Fruit fly (Drosophila melanogaster) whole organism, embryonic: ENCODE results near the gene CG32425.

Experiments
- Antp ChIP-seq: fragments of 200-800 bp; sonication (Bioruptor generic); optimal IDR thresholded peaks from 3 replicates; lab custom pipeline; 2016; ENCODE audit warnings: missing biosample characterization, missing genetic modification characterization
- CG10462 ChIP-seq: fragments of 200-800 bp; sonication (Bioruptor generic); optimal IDR thresholded peaks from 2 replicates; lab custom pipeline; 2016; ENCODE audit warnings: missing biosample characterization, missing genetic modification characterization
- CG12744 ChIP-seq: fragments of 200-800 bp; sonication (Bioruptor generic); optimal IDR thresholded peaks from 2 replicates; lab custom pipeline; 2016; ENCODE audit warnings: missing biosample characterization, missing genetic modification characterization
- CG14050 ChIP-seq: fragments of 200-800 bp; sonication (Bioruptor generic); IDR thresholded peaks from 3 replicates; pipeline ENCODE4 v1.3.6; 2022; ENCODE audit warnings: missing biosample characterization, missing genetic modification characterization
- CG18011 ChIP-seq: fragments of 200-800 bp; sonication (Bioruptor generic); optimal IDR thresholded peaks from 2 replicates; lab custom pipeline; 2017; ENCODE audit warnings: missing biosample characterization, missing genetic modification characterization, mild to moderate bottlenecking, moderate library complexity, missing genotype
- CG34376 ChIP-seq: fragments of 200-800 bp; sonication (Bioruptor generic); optimal IDR thresholded peaks from 2 replicates; lab custom pipeline; 2018; ENCODE audit warnings: missing biosample characterization, mild to moderate bottlenecking, missing genetic modification characterization
- CG4328 ChIP-seq: fragments of 200-800 bp; sonication (Bioruptor generic); optimal IDR thresholded peaks from 3 replicates; lab custom pipeline; 2017; ENCODE audit warnings: missing biosample characterization, missing genetic modification reagents, missing genetic modification characterization
- CG4360 ChIP-seq: fragments of 200-800 bp; sonication (Bioruptor generic); IDR thresholded peaks from 2 replicates; pipeline ENCODE4 v1.3.6; 2022; ENCODE audit warnings: missing biosample characterization, missing genetic modification characterization
- CG6254 ChIP-seq: fragments of 200-800 bp; sonication (Bioruptor generic); optimal IDR thresholded peaks from 3 replicates; lab custom pipeline; 2017; ENCODE audit warnings: mild to moderate bottlenecking, missing biosample characterization, missing genetic modification reagents, missing genetic modification characterization
- CG6654 ChIP-seq: fragments of 200-800 bp; sonication (Bioruptor generic); optimal IDR thresholded peaks from 2 replicates; lab custom pipeline; 2017; ENCODE audit warnings: missing biosample characterization, mild to moderate bottlenecking, missing genetic modification characterization
- CG7357 ChIP-seq: fragments of 200-800 bp; sonication (Bioruptor generic); IDR thresholded peaks from 3 replicates; pipeline ENCODE4 v1.3.6; 2022; ENCODE audit warnings: missing biosample characterization, missing genetic modification characterization
- CG7987 ChIP-seq: fragments of 200-800 bp; sonication (Bioruptor generic); optimal IDR thresholded peaks from 2 replicates; lab custom pipeline; 2018; ENCODE audit warnings: missing biosample characterization, mild to moderate bottlenecking, missing genetic modification characterization, moderate library complexity
- CG8281 ChIP-seq: fragments of 200-800 bp; sonication (Bioruptor generic); optimal IDR thresholded peaks from 2 replicates; lab custom pipeline; 2018; ENCODE audit warnings: missing biosample characterization, mild to moderate bottlenecking, missing genetic modification characterization, moderate library complexity
- CG8765 ChIP-seq: fragments of 200-800 bp; sonication (Bioruptor generic); IDR thresholded peaks from 2 replicates; pipeline ENCODE4 v1.3.6; 2022; ENCODE audit warnings: missing biosample characterization, missing genetic modification characterization
- CG8944 ChIP-seq: fragments of 200-800 bp; sonication (Bioruptor generic); optimal IDR thresholded peaks from 3 replicates; lab custom pipeline; 2016; ENCODE audit warnings: missing biosample characterization, missing genetic modification characterization
- CG9817 ChIP-seq: fragments of 200-800 bp; sonication (Bioruptor generic); optimal IDR thresholded peaks from 2 replicates; lab custom pipeline; 2018; ENCODE audit warnings: missing biosample characterization, mild to moderate bottlenecking, missing genetic modification characterization, moderate library complexity
- Dbx ChIP-seq: fragments of 200-800 bp; sonication (Bioruptor generic); IDR thresholded peaks from 3 replicates; pipeline ENCODE4 v1.3.6; 2022; ENCODE audit warnings: missing biosample characterization, missing genetic modification characterization
- Dip2 ChIP-seq: fragments of 200-800 bp; sonication (Bioruptor generic); IDR thresholded peaks from 2 replicates; pipeline ENCODE4 v1.3.6; 2022; ENCODE audit warnings: missing biosample characterization, missing genetic modification characterization
- E2f2 ChIP-seq: fragments of 200-800 bp; sonication (Bioruptor generic); IDR thresholded peaks from 2 replicates; pipeline ENCODE4 v1.3.6; 2022; ENCODE audit warnings: missing biosample characterization, missing genetic modification characterization
- Fer3 ChIP-seq: fragments of 200-800 bp; sonication (Bioruptor generic); optimal IDR thresholded peaks from 2 replicates; lab custom pipeline; 2018; ENCODE audit warnings: missing biosample characterization, mild to moderate bottlenecking, missing genetic modification characterization, moderate library complexity
- HLH3B ChIP-seq: fragments of 200-800 bp; sonication (Bioruptor generic); IDR thresholded peaks from 2 replicates; pipeline ENCODE4 v1.3.6; 2022; ENCODE audit warnings: missing biosample characterization, missing genetic modification characterization
- HLHmδ ChIP-seq: fragments of 200-800 bp; sonication (Bioruptor generic); optimal IDR thresholded peaks from 2 replicates; lab custom pipeline; 2018; ENCODE audit warnings: missing biosample characterization, mild to moderate bottlenecking, missing genetic modification characterization, moderate library complexity
- HmgD ChIP-seq: fragments of 200-800 bp; sonication (Bioruptor generic); optimal IDR thresholded peaks from 3 replicates; lab custom pipeline; 2016; ENCODE audit warnings: missing biosample characterization, missing genetic modification characterization
- Hr3 ChIP-seq: fragments of 200-800 bp; sonication (Bioruptor generic); optimal IDR thresholded peaks from 3 replicates; lab custom pipeline; 2016; ENCODE audit warnings: missing biosample characterization, missing genetic modification characterization
- Hr39 ChIP-seq: fragments of >200 bp; optimal IDR thresholded peaks from 2 replicates; lab custom pipeline; 2017
- Mad ChIP-seq: fragments of 200-800 bp; sonication (Bioruptor generic); optimal IDR thresholded peaks from 2 replicates; lab custom pipeline; 2016; ENCODE audit warnings: missing biosample characterization, missing genetic modification characterization
- NFAT ChIP-seq: fragments of 200-800 bp; sonication (Bioruptor generic); IDR thresholded peaks from 2 replicates; pipeline ENCODE4 v1.3.6; 2022; ENCODE audit warnings: missing biosample characterization, missing genetic modification characterization
- Neu2 ChIP-seq: fragments of 200-800 bp; sonication (Bioruptor generic); optimal IDR thresholded peaks from 3 replicates; lab custom pipeline; 2016; ENCODE audit warnings: missing biosample characterization, missing genetic modification characterization, borderline replicate concordance
- Poxn ChIP-seq: fragments of 200-800 bp; sonication (Bioruptor generic); IDR thresholded peaks from 2 replicates; pipeline ENCODE4 v1.3.6; 2022; ENCODE audit warnings: missing biosample characterization, missing genetic modification characterization
- Six4 ChIP-seq: fragments of 200-800 bp; sonication (Bioruptor generic); optimal IDR thresholded peaks from 2 replicates; lab custom pipeline; 2016; ENCODE audit warnings: missing biosample characterization, missing genetic modification characterization
- Sry-β ChIP-seq: fragments of 200-800 bp; sonication (Bioruptor generic); optimal IDR thresholded peaks from 2 replicates; lab custom pipeline; 2018; ENCODE audit warnings: missing biosample characterization, mild to moderate bottlenecking, missing genetic modification characterization, moderate library complexity
- ap ChIP-seq: fragments of 200-800 bp; sonication (Bioruptor generic); IDR thresholded peaks from 2 replicates; pipeline ENCODE4 v1.3.6; 2022; ENCODE audit warnings: missing biosample characterization, missing genetic modification characterization
- bab2 ChIP-seq: fragments of 200-800 bp; sonication (Bioruptor generic); optimal IDR thresholded peaks from 2 replicates; lab custom pipeline; 2016; ENCODE audit warnings: missing biosample characterization, missing genetic modification characterization
- crp ChIP-seq, 2 experiments: fragments of 200-800 bp; sonication (Bioruptor generic); optimal IDR thresholded peaks; 2 replicates in 1 of 2; 3 replicates in 1 of 2; lab custom pipeline; 2017; ENCODE audit warnings: missing biosample characterization in 2 of 2, missing genetic modification characterization in 2 of 2, mild to moderate bottlenecking in 1 of 2, moderate library complexity in 1 of 2
- en ChIP-seq: fragments of 200-800 bp; sonication (Bioruptor generic); optimal IDR thresholded peaks from 2 replicates; lab custom pipeline; 2016; ENCODE audit warnings: missing biosample characterization, missing genetic modification characterization
- gce ChIP-seq: fragments of 200-800 bp; sonication (Bioruptor generic); IDR thresholded peaks from 3 replicates; pipeline ENCODE4 v1.3.6; 2022; ENCODE audit warnings: missing biosample characterization, missing genetic modification characterization
- hth ChIP-seq: fragments of >200 bp; optimal IDR thresholded peaks from 2 replicates; lab custom pipeline; 2017; ENCODE audit warnings: inconsistent platforms
- ken ChIP-seq: fragments of 200-800 bp; sonication (Bioruptor generic); IDR thresholded peaks from 3 replicates; pipeline ENCODE4 v1.3.6; 2022; ENCODE audit warnings: missing biosample characterization, missing genetic modification characterization
- nau ChIP-seq: fragments of 200-800 bp; sonication (Bioruptor generic); optimal IDR thresholded peaks from 3 replicates; lab custom pipeline; 2017; ENCODE audit warnings: missing biosample characterization, mild to moderate bottlenecking, missing genetic modification characterization, missing genetic modification reagents
- nom ChIP-seq: fragments of 200-800 bp; sonication (Bioruptor generic); optimal IDR thresholded peaks from 2 replicates; lab custom pipeline; 2017; ENCODE audit warnings: missing biosample characterization, missing genetic modification characterization, mild to moderate bottlenecking, moderate library complexity, missing genetic modification reagents
- pum ChIP-seq: fragments of 200-800 bp; sonication (Bioruptor generic); optimal IDR thresholded peaks from 2 replicates; lab custom pipeline; 2016; ENCODE audit warnings: missing biosample characterization, missing genetic modification characterization
- rib ChIP-seq: fragments of 200-800 bp; sonication (Bioruptor generic); IDR thresholded peaks from 2 replicates; pipeline ENCODE4 v1.3.6; 2022; ENCODE audit warnings: missing biosample characterization, missing genetic modification characterization
- sd ChIP-seq: fragments of 200-800 bp; sonication (Bioruptor generic); optimal IDR thresholded peaks from 3 replicates; lab custom pipeline; 2018; ENCODE audit warnings: missing biosample characterization, mild to moderate bottlenecking, missing genetic modification characterization, moderate library complexity
- sens-2 ChIP-seq: fragments of 200-800 bp; sonication (Bioruptor generic); IDR thresholded peaks from 2 replicates; pipeline ENCODE4 v1.3.6; 2022; ENCODE audit warnings: missing biosample characterization, missing genetic modification characterization
- sob ChIP-seq: fragments of 200-800 bp; sonication (Bioruptor generic); IDR thresholded peaks from 2 replicates; pipeline ENCODE4 v1.3.6; 2022; ENCODE audit warnings: missing biosample characterization, missing genetic modification characterization
- twi ChIP-seq: fragments of 200-800 bp; optimal IDR thresholded peaks from 2 replicates; lab custom pipeline; 2019; ENCODE audit warnings: missing biosample characterization, mild to moderate bottlenecking, missing genetic modification characterization, moderate library complexity
- vfl ChIP-seq: fragments of 200-800 bp; sonication (Bioruptor generic); optimal IDR thresholded peaks from 2 replicates; lab custom pipeline; 2016; ENCODE audit warnings: missing biosample characterization, missing genetic modification characterization
- vnd ChIP-seq: fragments of 200-800 bp; sonication (Bioruptor generic); IDR thresholded peaks from 3 replicates; pipeline ENCODE4 v1.3.6; 2022; ENCODE audit warnings: missing biosample characterization, missing genetic modification characterization; ENCODE audit not compliant: partially characterized antibody
- zen ChIP-seq: fragments of 200-800 bp; sonication (Bioruptor generic); optimal IDR thresholded peaks from 3 replicates; lab custom pipeline; 2018; ENCODE audit warnings: missing biosample characterization, mild to moderate bottlenecking, missing genetic modification characterization, moderate library complexity
- zen2 ChIP-seq: fragments of 200-800 bp; sonication (Bioruptor generic); IDR thresholded peaks from 3 replicates; pipeline ENCODE4 v1.3.6; 2022; ENCODE audit warnings: missing biosample characterization, missing genetic modification characterization; ENCODE audit not compliant: partially characterized antibody

Gene CG32425

DNA sequence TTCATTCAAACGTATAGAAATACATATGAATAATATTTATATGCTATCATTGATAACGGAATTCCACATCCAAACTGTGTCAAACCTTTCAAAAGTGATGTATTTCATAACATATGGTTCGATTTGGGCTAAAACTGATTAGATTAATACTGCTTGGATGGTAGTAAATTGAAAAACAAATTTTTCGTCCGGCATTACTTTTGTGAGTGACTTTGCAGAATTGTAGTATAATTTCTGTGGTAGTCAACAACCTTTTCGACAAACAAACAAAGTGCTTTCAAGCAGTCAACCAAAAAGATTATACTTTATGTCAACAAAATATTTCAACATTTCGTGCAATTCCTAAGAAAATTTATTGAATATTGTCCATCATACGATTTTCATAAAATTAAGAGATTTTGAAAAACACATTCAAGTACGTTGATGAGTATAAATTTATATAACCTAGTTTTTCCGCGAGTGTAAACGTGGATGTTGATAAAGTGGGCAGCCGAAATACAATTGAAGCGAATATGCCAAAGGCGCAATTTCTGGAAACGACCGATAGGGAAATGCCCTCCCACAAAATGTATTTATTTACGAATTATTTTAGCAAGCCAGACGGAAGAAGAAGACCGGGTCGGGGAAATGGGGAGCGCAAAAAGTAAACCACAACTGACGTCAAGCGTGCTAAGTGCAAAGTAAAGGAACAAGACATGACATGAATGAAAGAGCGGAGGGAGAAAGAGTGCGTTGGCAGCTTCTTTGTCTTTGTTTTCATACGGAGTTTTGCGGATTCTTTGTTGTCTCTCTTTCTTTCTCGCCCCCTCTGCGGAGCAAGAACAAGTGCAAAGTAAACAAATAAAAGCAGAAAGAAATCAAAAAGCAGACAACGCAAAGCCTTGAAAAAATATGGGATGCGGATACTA is 21.0 kb downstream of the CG32425 start (continued):
- TF ChIP-seq crp (GFP tag; optimal IDR thresholded peaks at IDR 0.05; lab: Kevin White, UChicago) (no peak), CG12744 (GFP tag; lab: Kevin White, UChicago) (no peak), bab2 (GFP tag; lab: Kevin White, UChicago) (peak; percentile 56), E2f2 (GFP tag; lab: Robert Waterston, UW) (0 out of 2 replicates have a peak, but pooled peaks have one; percentile 33), hth (lab: Kevin White, UChicago) (no peak), CG6254 (GFP tag; lab: Kevin White, UChicago) (no peak), Dbx (peak; percentile 15; the same call in 1 of the 3 replicates), ap (GFP tag; lab: Robert Waterston, UW) (no peak), rib (no peak), CG7987 (GFP tag; lab: Kevin White, UChicago) (no peak), CG8944 (GFP tag; lab: Kevin White, UChicago) (no peak), vfl (GFP tag; lab: Kevin White, UChicago) (no peak), Fer3 (tag; lab: Kevin White, UChicago) (peak; percentile 34), CG9817 (tag; lab: Kevin White, UChicago) (no peak), twi (tag; lab: Kevin White, UChicago) (no peak), CG34376 (GFP tag; lab: Kevin White, UChicago) (no peak), Antp (GFP tag; lab: Kevin White, UChicago) (no peak), nau (GFP tag; lab: Kevin White, UChicago) (no peak), gce (GFP tag; lab: Robert Waterston, UW) (no peak), vnd (no peak), Hr3 (peak; percentile 6), CG8281 (tag; lab: Kevin White, UChicago) (no peak), Sry-β (GFP tag; lab: Kevin White, UChicago) (no peak), sob (GFP tag; lab: Robert Waterston, UW) (no peak), Six4 (GFP tag; lab: Kevin White, UChicago) (peak; percentile 25), Hr39 (no peak), CG4360 (no peak), zen2 (no peak), NFAT (GFP tag; lab: Robert Waterston, UW) (no peak), HLH3B (GFP tag; lab: Robert Waterston, UW) (no peak), Mad (GFP tag; lab: Kevin White, UChicago) (no peak), CG8765 (GFP tag; lab: Robert Waterston, UW) (no peak), CG7357 (GFP tag; lab: Robert Waterston, UW) (no peak), sens-2 (GFP tag; lab: Robert Waterston, UW) (no peak), HLHmδ (GFP tag; lab: Kevin White, UChicago) (no peak), ken (no peak), HmgD (GFP tag; lab: Kevin White, UChicago) (no peak), CG18011 (GFP tag; lab: Kevin White, UChicago) (no peak), en (GFP tag; lab: Kevin White, UChicago) (no peak), Neu2 (GFP tag; lab: Kevin White, UChicago) (no peak), Dip2 (no peak), CG6654 (no peak), Poxn (GFP tag; lab: Robert Waterston, UW) (no peak), CG4328 (GFP tag; lab: Kevin White, UChicago) (no peak), nom (peak; percentile 92), CG14050 (no peak; the same call in 2 of the 3 replicates), sd (tag; lab: Kevin White, UChicago) (peak; percentile 64), pum (GFP tag; lab: Kevin White, UChicago) (no peak), zen (tag; lab: Kevin White, UChicago) (no peak), CG10462 (GFP tag; lab: Kevin White, UChicago) (no peak)
